Worm (Caenorhabditis elegans) whole organism, L2 larva: ENCODE results near the gene ceh-82.

Experiments
- R02D3.7 ChIP-seq: fragments of 150-350 bp; optimal IDR thresholded peaks from 2 replicates; lab custom pipeline; 2014; ENCODE audit warnings: missing biosample characterization, missing genetic modification characterization
- alr-1 ChIP-seq: fragments of 150-350 bp; optimal IDR thresholded peaks from 2 replicates; lab custom pipeline; 2014; ENCODE audit warnings: missing biosample characterization, missing genetic modification characterization
- aly-2 ChIP-seq: fragments of 150-350 bp; optimal IDR thresholded peaks from 2 replicates; lab custom pipeline; 2014; ENCODE audit warnings: missing biosample characterization, missing genetic modification characterization
- ama-1 ChIP-seq: fragments of 150-350 bp; optimal IDR thresholded peaks from 2 replicates; lab custom pipeline; 2018; ENCODE audit warnings: inconsistent platforms
- lin-39 ChIP-seq: fragments of 150-350 bp; optimal IDR thresholded peaks from 2 replicates; lab custom pipeline; 2014; ENCODE audit warnings: missing biosample characterization, missing genetic modification reagents, missing genetic modification characterization
- lsy-2 ChIP-seq, 2 experiments: fragments of 150-350 bp in 1 of 2; sonication (generic microtip) in 1 of 2; optimal IDR thresholded peaks; 2 replicates each; lab custom pipeline; 2014 to 2017; ENCODE audit warnings: missing biosample characterization in 2 of 2, missing genetic modification characterization in 2 of 2
- nhr-11 ChIP-seq: fragments of 150-350 bp; optimal IDR thresholded peaks from 2 replicates; lab custom pipeline; 2014; ENCODE audit warnings: missing biosample characterization, missing genetic modification characterization
- nhr-12 ChIP-seq: fragments of 150-350 bp; optimal IDR thresholded peaks from 2 replicates; lab custom pipeline; 2014; ENCODE audit warnings: missing biosample characterization, missing genetic modification characterization
- nhr-237 ChIP-seq: fragments of 150-350 bp; optimal IDR thresholded peaks from 2 replicates; lab custom pipeline; 2014; ENCODE audit warnings: missing biosample characterization, missing genetic modification characterization
- nhr-6 ChIP-seq: fragments of 150-350 bp; optimal IDR thresholded peaks from 2 replicates; lab custom pipeline; 2014; ENCODE audit warnings: missing biosample characterization, missing genetic modification characterization
- snpc-4 ChIP-seq: fragments of 150-350 bp; optimal IDR thresholded peaks from 2 replicates; lab custom pipeline; 2014; ENCODE audit warnings: missing biosample characterization, missing genetic modification characterization
- zag-1 ChIP-seq: fragments of 150-350 bp; optimal IDR thresholded peaks from 2 replicates; lab custom pipeline; 2014; ENCODE audit warnings: missing biosample characterization, missing genetic modification characterization
- ztf-4 ChIP-seq: fragments of 150-350 bp; optimal IDR thresholded peaks from 2 replicates; lab custom pipeline; 2014; ENCODE audit warnings: missing biosample characterization, missing genetic modification characterization

- TF ChIP-seq ama-1 (lab: Kevin White, UChicago) (no peak), lin-39 (tag; lab: Kevin White, UChicago) (no peak), nhr-6 (tag; lab: Kevin White, UChicago) (no peak), R02D3.7 (tag; lab: Kevin White, UChicago) (no peak), nhr-12 (no peak), ztf-4 (tag; lab: Kevin White, UChicago) (no peak), nhr-11 (no peak), lsy-2 (tag; optimal IDR thresholded peaks at IDR 0.05; lab: Kevin White, UChicago) (no peak), aly-2 (tag; lab: Kevin White, UChicago) (no peak), snpc-4 (tag; lab: Kevin White, UChicago) (no peak), alr-1 (tag; lab: Kevin White, UChicago) (no peak), nhr-237 (tag; lab: Kevin White, UChicago) (no peak), zag-1 (no peak)
Observed at ce11 chrII:1752990-1753389, 21.0 kb downstream of the ceh-82 start, which contains the start of gene F36H5.9.
